Worm (Caenorhabditis elegans) whole organism, late embryonic: ENCODE measurements around the gene mlt-7.

Experiments used
- C08G9.2 ChIP-seq: sonication (generic microtip); optimal IDR thresholded peaks from 2 replicates; lab custom pipeline; 2016; ENCODE audit warnings: mild to moderate bottlenecking, missing genetic modification characterization, moderate library complexity, missing compliant biosample characterization
- K09A11.1 ChIP-seq: sonication (generic microtip); optimal IDR thresholded peaks from 2 replicates; lab custom pipeline; 2017; ENCODE audit warnings: antibody characterized with exemption, mild to moderate bottlenecking, missing genetic modification characterization, missing compliant biosample characterization; ENCODE audit not compliant: insufficient read depth
- ceh-19 ChIP-seq: fragments of 200-800 bp; sonication (Bioruptor generic); optimal IDR thresholded peaks from 2 replicates; lab custom pipeline; 2018; ENCODE audit warnings: mild to moderate bottlenecking, missing genetic modification characterization, missing compliant biosample characterization
- ceh-30 ChIP-seq: fragments of 150-350 bp; optimal IDR thresholded peaks from 2 replicates; lab custom pipeline; 2014; ENCODE audit warnings: missing biosample characterization, missing genetic modification characterization
- che-1 ChIP-seq: sonication (generic microtip); optimal IDR thresholded peaks from 2 replicates; lab custom pipeline; 2016; ENCODE audit warnings: mild to moderate bottlenecking, missing genetic modification characterization, missing compliant biosample characterization
- nhr-11 ChIP-seq: fragments of 150-350 bp; optimal IDR thresholded peaks from 2 replicates; lab custom pipeline; 2014; ENCODE audit warnings: missing biosample characterization, missing genetic modification characterization
- pqm-1 ChIP-seq: sonication (generic microtip); optimal IDR thresholded peaks from 2 replicates; lab custom pipeline; 2016; ENCODE audit warnings: missing genetic modification characterization, missing compliant biosample characterization
- tbx-2 ChIP-seq: sonication (generic microtip); optimal IDR thresholded peaks from 2 replicates; lab custom pipeline; 2016; ENCODE audit warnings: missing genetic modification characterization, missing compliant biosample characterization
- ttx-3 ChIP-seq: sonication (generic microtip); optimal IDR thresholded peaks from 2 replicates; lab custom pipeline; 2016; ENCODE audit warnings: missing genetic modification reagents, missing genetic modification characterization, missing compliant biosample characterization
- ztf-16 ChIP-seq: sonication (generic microtip); optimal IDR thresholded peaks from 2 replicates; lab custom pipeline; 2017; ENCODE audit warnings: missing genetic modification characterization, missing compliant biosample characterization

DNA sequence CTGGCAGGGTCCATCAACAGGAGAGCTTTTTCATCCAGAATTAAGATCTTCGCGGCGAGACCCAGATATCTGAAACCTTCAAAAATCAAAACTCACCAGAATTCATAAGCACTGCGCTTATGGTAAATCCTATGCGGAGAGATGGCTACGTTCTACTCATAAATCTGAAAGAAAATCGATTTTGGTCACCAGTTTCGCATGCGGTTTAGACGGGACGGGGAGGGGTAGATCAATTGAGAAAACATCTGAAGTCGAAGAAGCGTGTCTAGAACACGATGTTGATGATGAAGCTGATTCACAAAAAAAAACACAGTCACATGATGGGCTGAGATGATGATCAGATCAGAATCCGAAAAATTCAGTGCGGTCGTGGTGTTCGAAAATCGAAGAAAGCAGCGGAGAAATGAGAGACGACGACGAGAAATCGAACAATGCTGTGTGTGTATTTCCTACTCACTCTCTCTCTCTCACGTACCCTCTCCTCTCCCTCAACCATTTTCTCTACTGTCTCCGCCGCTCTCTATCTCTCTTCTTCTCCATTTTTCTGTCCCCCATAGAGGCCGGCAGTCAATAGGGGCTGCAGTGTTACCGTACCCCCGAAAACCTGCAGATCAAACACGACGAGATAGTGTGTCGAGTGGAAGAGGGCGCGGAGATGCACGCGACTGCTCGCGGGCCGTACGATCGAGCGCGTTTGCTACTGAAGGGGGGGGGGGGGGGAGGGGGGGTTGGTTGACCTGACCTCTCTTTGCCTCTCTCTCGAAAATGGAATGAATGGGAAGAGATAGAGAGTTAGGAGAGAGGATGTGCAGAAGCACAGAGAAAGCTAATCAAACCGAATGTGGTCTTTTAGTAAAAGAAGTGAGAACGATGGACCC is 16.3 kb upstream of the mlt-7 start, which contains the start of gene ntl-2:
- TF ChIP-seq pqm-1 (tag; lab: Kevin White, UChicago) (no peak), C08G9.2 (tag; lab: Kevin White, UChicago) (peak; percentile 51), ztf-16 (tag; lab: Kevin White, UChicago) (peak; percentile 64), ttx-3 (tag; lab: Kevin White, UChicago) (no peak), K09A11.1 (tag; lab: Kevin White, UChicago) (no peak), nhr-11 (tag; lab: Kevin White, UChicago) (no peak), ceh-30 (peak; percentile 66), ceh-19 (GFP tag; lab: Kevin White, UChicago) (peak; percentile 87), tbx-2 (peak; percentile 88), che-1 (tag; lab: Kevin White, UChicago) (peak; percentile 67)
